Fruit fly (Drosophila melanogaster) whole organism, adult: ENCODE data around the gene CG9338.

ENCODE experiments used
- CG14711 ChIP-seq: fragments of 200-800 bp; sonication (Bioruptor generic); optimal IDR thresholded peaks from 2 replicates; lab custom pipeline; 2018; ENCODE audit warnings: missing biosample characterization, mild to moderate bottlenecking, missing genetic modification characterization, moderate library complexity
- CG7101 ChIP-seq: fragments of 200-800 bp; sonication (Bioruptor generic); optimal IDR thresholded peaks from 2 replicates; lab custom pipeline; 2018; ENCODE audit warnings: missing biosample characterization, mild to moderate bottlenecking, missing genetic modification characterization, moderate library complexity
- Mnt ChIP-seq: fragments of 200-800 bp; sonication (Bioruptor generic); optimal IDR thresholded peaks from 2 replicates; lab custom pipeline; 2016; ENCODE audit warnings: missing biosample characterization, mild to moderate bottlenecking, missing genetic modification characterization
- bab1 ChIP-seq: fragments of 200-800 bp; sonication (Bioruptor generic); optimal IDR thresholded peaks from 3 replicates; lab custom pipeline; 2019; ENCODE audit warnings: missing biosample characterization, mild to moderate bottlenecking, missing genetic modification characterization, moderate library complexity
- cic ChIP-seq: fragments of 200-800 bp; sonication (Bioruptor generic); optimal IDR thresholded peaks from 2 replicates; lab custom pipeline; 2017; ENCODE audit warnings: missing biosample characterization, mild to moderate bottlenecking, missing genetic modification characterization, moderate library complexity
- tj ChIP-seq: fragments of 200-800 bp; sonication (Bioruptor generic); optimal IDR thresholded peaks from 3 replicates; lab custom pipeline; 2017; ENCODE audit warnings: missing biosample characterization, mild to moderate bottlenecking, missing genetic modification characterization, moderate library complexity

DNA sequence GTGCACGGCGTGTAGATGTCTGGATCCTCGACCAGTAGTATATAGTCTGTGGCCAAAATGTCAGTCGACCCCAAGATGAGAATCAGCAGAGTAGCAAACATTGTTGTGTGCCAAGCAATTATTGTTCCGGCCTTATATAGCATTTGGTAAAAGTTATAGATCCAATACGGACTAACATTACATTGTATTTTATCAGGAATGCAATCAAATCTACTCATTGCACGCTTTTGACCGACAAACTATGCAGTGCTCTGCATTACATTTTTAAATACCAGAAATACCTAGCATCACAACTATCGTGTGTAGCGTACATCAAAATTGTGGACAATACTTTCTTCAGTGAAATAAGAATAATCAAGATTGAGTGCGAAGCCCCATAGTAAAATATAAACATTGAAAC, 44.2 kb upstream of the CG9338 start, which contains the start of gene CheB38c:
- TF ChIP-seq CG14711 (tag; lab: Kevin White, UChicago), result no peak
- no peak for TF ChIP-seq bab1 (GFP tag; lab: Kevin White, UChicago)
- no peak for TF ChIP-seq Mnt (GFP tag; lab: Kevin White, UChicago)
- no peak for TF ChIP-seq cic (GFP tag; lab: Kevin White, UChicago)
- no peak for TF ChIP-seq tj (GFP tag; lab: Kevin White, UChicago)
- TF ChIP-seq CG7101 (tag; lab: Kevin White, UChicago), result no peak
